Fruit fly (Drosophila melanogaster) whole organism, embryonic: Measurements from ENCODE around the gene CG33258.

Experiments used
- Antp ChIP-seq: fragments of 200-800 bp; sonication (Bioruptor generic); optimal IDR thresholded peaks from 3 replicates; lab custom pipeline; 2016; ENCODE audit warnings: missing biosample characterization, missing genetic modification characterization
- Asciz ChIP-seq: fragments of 200-800 bp; sonication (Bioruptor generic); optimal IDR thresholded peaks from 2 replicates; lab custom pipeline; 2017; ENCODE audit warnings: missing biosample characterization, mild to moderate bottlenecking, missing genetic modification characterization, missing genetic modification reagents
- Bteb2 ChIP-seq: fragments of 200-800 bp; sonication (Bioruptor generic); optimal IDR thresholded peaks from 2 replicates; lab custom pipeline; 2016; ENCODE audit warnings: missing biosample characterization, missing genetic modification characterization
- CG11085 ChIP-seq: fragments of 200-800 bp; sonication (Bioruptor generic); IDR thresholded peaks from 2 replicates; pipeline ENCODE4 v1.3.6; 2022; ENCODE audit warnings: missing biosample characterization, missing genetic modification characterization
- CG12104 ChIP-seq: fragments of 200-800 bp; sonication (Bioruptor generic); optimal IDR thresholded peaks from 3 replicates; lab custom pipeline; 2016; ENCODE audit warnings: missing biosample characterization, missing genetic modification characterization
- CG15073 ChIP-seq: fragments of 200-800 bp; sonication (Bioruptor generic); optimal IDR thresholded peaks from 2 replicates; lab custom pipeline; 2016; ENCODE audit warnings: missing biosample characterization, missing genetic modification characterization
- CG16813 ChIP-seq: fragments of 200-800 bp; sonication (Bioruptor generic); IDR thresholded peaks from 3 replicates; pipeline ENCODE4 v1.3.6; 2022; ENCODE audit warnings: missing biosample characterization, missing genetic modification characterization; ENCODE audit not compliant: partially characterized antibody
- CG16815 ChIP-seq: fragments of 200-800 bp; sonication (Bioruptor generic); optimal IDR thresholded peaks from 3 replicates; lab custom pipeline; 2017; ENCODE audit warnings: missing biosample characterization, mild to moderate bottlenecking, missing genetic modification characterization
- CG2129 ChIP-seq: fragments of 200-800 bp; sonication (Bioruptor generic); IDR thresholded peaks from 2 replicates; pipeline ENCODE4 v1.3.6; 2022; ENCODE audit warnings: missing biosample characterization, missing genetic modification characterization; ENCODE audit not compliant: partially characterized antibody
- CG2202 ChIP-seq: fragments of 200-800 bp; sonication (Bioruptor generic); optimal IDR thresholded peaks from 2 replicates; lab custom pipeline; 2018; ENCODE audit warnings: missing biosample characterization, mild to moderate bottlenecking, missing genetic modification characterization
- CG30431 ChIP-seq: fragments of 200-800 bp; sonication (Bioruptor generic); optimal IDR thresholded peaks from 2 replicates; lab custom pipeline; 2017; ENCODE audit warnings: missing biosample characterization, missing genetic modification characterization
- CG31224 ChIP-seq: fragments of 200-800 bp; sonication (Bioruptor generic); IDR thresholded peaks from 2 replicates; pipeline ENCODE4 v1.3.6; 2022; ENCODE audit warnings: missing biosample characterization, missing genetic modification characterization
- CG31388 ChIP-seq: fragments of 200-800 bp; sonication (Bioruptor generic); optimal IDR thresholded peaks from 2 replicates; lab custom pipeline; 2016; ENCODE audit warnings: missing biosample characterization, missing genetic modification characterization
- CG3847 ChIP-seq: fragments of 200-800 bp; sonication (Bioruptor generic); IDR thresholded peaks from 2 replicates; pipeline ENCODE4 v1.3.6; 2022; ENCODE audit warnings: missing biosample characterization, missing genetic modification characterization
- CG4328 ChIP-seq: fragments of 200-800 bp; sonication (Bioruptor generic); optimal IDR thresholded peaks from 3 replicates; lab custom pipeline; 2017; ENCODE audit warnings: missing biosample characterization, missing genetic modification reagents, missing genetic modification characterization
- CG4424 ChIP-seq: fragments of 200-800 bp; sonication (Bioruptor generic); optimal IDR thresholded peaks from 3 replicates; lab custom pipeline; 2016; ENCODE audit warnings: missing biosample characterization, missing genetic modification characterization
- CG6175 ChIP-seq: fragments of 200-800 bp; sonication (Bioruptor generic); IDR thresholded peaks from 3 replicates; pipeline ENCODE4 v1.3.6; 2022; ENCODE audit warnings: missing biosample characterization, missing genetic modification characterization
- CG6254 ChIP-seq: fragments of 200-800 bp; sonication (Bioruptor generic); optimal IDR thresholded peaks from 3 replicates; lab custom pipeline; 2017; ENCODE audit warnings: mild to moderate bottlenecking, missing biosample characterization, missing genetic modification reagents, missing genetic modification characterization
- CG8478 ChIP-seq: fragments of >200 bp; optimal IDR thresholded peaks from 2 replicates; lab custom pipeline; 2018
- CG9797 ChIP-seq: fragments of 200-800 bp; sonication (Bioruptor generic); optimal IDR thresholded peaks from 3 replicates; lab custom pipeline; 2018; ENCODE audit warnings: missing biosample characterization, mild to moderate bottlenecking, missing genetic modification characterization
- CHES-1-like ChIP-seq: fragments of 200-800 bp; sonication (Bioruptor generic); optimal IDR thresholded peaks from 2 replicates; lab custom pipeline; 2016; ENCODE audit warnings: missing biosample characterization, missing genetic modification characterization
- Chrac-16 ChIP-seq: fragments of 200-800 bp; sonication (Bioruptor generic); optimal IDR thresholded peaks from 3 replicates; lab custom pipeline; 2016; ENCODE audit warnings: missing biosample characterization, missing genetic modification characterization
- Dll ChIP-seq: fragments of 200-800 bp; sonication (Bioruptor generic); IDR thresholded peaks from 4 replicates; pipeline ENCODE4 v1.3.6; 2022; ENCODE audit warnings: missing biosample characterization, missing genetic modification characterization; ENCODE audit not compliant: partially characterized antibody
- Dp ChIP-seq: fragments of 200-800 bp; sonication (Bioruptor generic); optimal IDR thresholded peaks from 2 replicates; lab custom pipeline; 2018; ENCODE audit warnings: missing biosample characterization, mild to moderate bottlenecking, missing genetic modification characterization, moderate library complexity
- Drgx ChIP-seq: fragments of 200-800 bp; sonication (Bioruptor generic); IDR thresholded peaks from 2 replicates; pipeline ENCODE4 v1.3.6; 2022; ENCODE audit warnings: missing biosample characterization, missing genetic modification characterization
- HHEX ChIP-seq: fragments of 200-800 bp; sonication (Bioruptor generic); optimal IDR thresholded peaks from 3 replicates; lab custom pipeline; 2017; ENCODE audit warnings: missing biosample characterization, mild to moderate bottlenecking, missing genetic modification characterization, missing genetic modification reagents
- Hr3 ChIP-seq: fragments of 200-800 bp; sonication (Bioruptor generic); optimal IDR thresholded peaks from 3 replicates; lab custom pipeline; 2016; ENCODE audit warnings: missing biosample characterization, missing genetic modification characterization
- Jarid2 ChIP-seq: fragments of 200-800 bp; sonication (Bioruptor generic); optimal IDR thresholded peaks from 3 replicates; lab custom pipeline; 2017; ENCODE audit warnings: mild to moderate bottlenecking, missing biosample characterization, missing genetic modification reagents, missing genetic modification characterization
- Max ChIP-seq: fragments of 200-800 bp; sonication (Bioruptor generic); optimal IDR thresholded peaks from 2 replicates; lab custom pipeline; 2016; ENCODE audit warnings: missing biosample characterization, mild to moderate bottlenecking, missing genetic modification characterization
- PHDP ChIP-seq: fragments of 200-800 bp; sonication (Bioruptor generic); optimal IDR thresholded peaks from 3 replicates; lab custom pipeline; 2018; ENCODE audit warnings: missing biosample characterization, mild to moderate bottlenecking, missing genetic modification characterization, moderate library complexity
- Pdp1 ChIP-seq, 2 experiments: fragments of 200-800 bp; sonication (Bioruptor generic); optimal IDR thresholded peaks; 3 replicates each; lab custom pipeline; 2016; ENCODE audit warnings: missing biosample characterization in 2 of 2, missing genetic modification characterization in 2 of 2, mild to moderate bottlenecking in 1 of 2, moderate library complexity in 1 of 2
- Tbp ChIP-seq: fragments of >200 bp; optimal IDR thresholded peaks from 2 replicates; lab custom pipeline; 2018; ENCODE audit warnings: missing biosample characterization, missing genetic modification characterization
- az2 ChIP-seq: fragments of 200-800 bp; sonication (Bioruptor generic); optimal IDR thresholded peaks from 3 replicates; lab custom pipeline; 2016; ENCODE audit warnings: missing biosample characterization, missing genetic modification characterization
- disco-r ChIP-seq: fragments of 200-800 bp; sonication (Bioruptor generic); optimal IDR thresholded peaks from 2 replicates; lab custom pipeline; 2016; ENCODE audit warnings: missing biosample characterization, missing genetic modification characterization
- dmrt11E ChIP-seq: fragments of 200-800 bp; sonication (Bioruptor generic); optimal IDR thresholded peaks from 3 replicates; lab custom pipeline; 2018; ENCODE audit warnings: missing biosample characterization, mild to moderate bottlenecking, missing genetic modification characterization, moderate library complexity
- gsb-n ChIP-seq: fragments of 200-800 bp; sonication (Bioruptor generic); optimal IDR thresholded peaks from 3 replicates; lab custom pipeline; 2018; ENCODE audit warnings: missing biosample characterization, mild to moderate bottlenecking, missing genetic modification characterization
- ham ChIP-seq: fragments of 200-800 bp; sonication (Bioruptor generic); IDR thresholded peaks from 2 replicates; pipeline ENCODE4 v1.3.6; 2022; ENCODE audit warnings: missing biosample characterization, missing genetic modification characterization
- hkb ChIP-seq, 2 experiments: fragments of 200-800 bp in 1 of 2; fragments of >200 bp in 1 of 2; sonication (Bioruptor generic) in 1 of 2; IDR thresholded peaks in 1 of 2; optimal IDR thresholded peaks in 1 of 2; 2 replicates each; pipeline versions ENCODE4 v1.3.6 to Lab custom; 2017 to 2022; ENCODE audit warnings: missing biosample characterization in 1 of 2, missing genetic modification characterization in 1 of 2
- insv ChIP-seq, 2 experiments: fragments of 200-800 bp; sonication (Bioruptor generic); optimal IDR thresholded peaks; 3 replicates each; lab custom pipeline; 2016 to 2018; ENCODE audit warnings: missing biosample characterization in 2 of 2, missing genetic modification characterization in 2 of 2
- lilli ChIP-seq: fragments of 200-800 bp; sonication (Bioruptor generic); optimal IDR thresholded peaks from 3 replicates; lab custom pipeline; 2016; ENCODE audit warnings: missing biosample characterization, missing genetic modification characterization
- lmd ChIP-seq: fragments of 200-800 bp; sonication (Bioruptor generic); IDR thresholded peaks from 2 replicates; pipeline ENCODE4 v1.3.6; 2022; ENCODE audit warnings: missing biosample characterization, missing genetic modification characterization
- org-1 ChIP-seq: fragments of 200-800 bp; sonication (Bioruptor generic); optimal IDR thresholded peaks from 2 replicates; lab custom pipeline; 2017; ENCODE audit warnings: missing biosample characterization, missing genetic modification characterization
- pnt ChIP-seq: fragments of 200-800 bp; sonication (Bioruptor generic); optimal IDR thresholded peaks from 3 replicates; lab custom pipeline; 2016; ENCODE audit warnings: missing biosample characterization, missing genetic modification characterization
- ranshi ChIP-seq: fragments of 200-800 bp; sonication (Bioruptor generic); IDR thresholded peaks from 2 replicates; pipeline ENCODE4 v1.3.6; 2022; ENCODE audit warnings: missing biosample characterization, missing genetic modification characterization
- row ChIP-seq: fragments of 200-800 bp; sonication (Bioruptor generic); IDR thresholded peaks from 3 replicates; pipeline ENCODE4 v1.3.6; 2022; ENCODE audit warnings: missing biosample characterization, missing genetic modification characterization
- slbo ChIP-seq: fragments of 200-800 bp; sonication (Bioruptor generic); IDR thresholded peaks from 2 replicates; pipeline ENCODE4 v1.3.6; 2022; ENCODE audit warnings: missing biosample characterization, missing genetic modification characterization
- stwl ChIP-seq: fragments of 200-800 bp; sonication (Bioruptor generic); optimal IDR thresholded peaks from 3 replicates; lab custom pipeline; 2018; ENCODE audit warnings: missing biosample characterization, mild to moderate bottlenecking, missing genetic modification characterization, moderate library complexity
- wor ChIP-seq: fragments of 200-800 bp; sonication (Bioruptor generic); IDR thresholded peaks from 2 replicates; pipeline ENCODE4 v1.3.6; 2022; ENCODE audit warnings: missing biosample characterization, missing genetic modification characterization
- zen2 ChIP-seq: fragments of 200-800 bp; sonication (Bioruptor generic); IDR thresholded peaks from 3 replicates; pipeline ENCODE4 v1.3.6; 2022; ENCODE audit warnings: missing biosample characterization, missing genetic modification characterization; ENCODE audit not compliant: partially characterized antibody

Gene CG33258

dm6 chr3L:16060806-16061600 is 21.3 kb upstream of the CG33258 start (continued):
- TF ChIP-seq Tbp (GFP tag; lab: Kevin White, UChicago) (no peak), gsb-n (tag; lab: Kevin White, UChicago) (no peak), Dll (GFP tag; lab: Robert Waterston, UW) (no peak), CG6254 (peak; percentile 51), Jarid2 (GFP tag; lab: Kevin White, UChicago) (no peak), CG16815 (GFP tag; lab: Kevin White, UChicago) (peak; percentile 29), disco-r (GFP tag; lab: Kevin White, UChicago) (peak; percentile 8), hkb (optimal IDR thresholded peaks at IDR 0.05; lab: Kevin White, UChicago) (no peak), hkb (GFP tag; IDR thresholded peaks at IDR 0.05; lab: Robert Waterston, UW) (0 out of 2 replicates have a peak, but pooled peaks have one; percentile 11), CG4424 (peak; percentile 55), CG9797 (GFP tag; lab: Kevin White, UChicago) (no peak), CHES-1-like (GFP tag; lab: Kevin White, UChicago) (peak; percentile 14), Pdp1 (GFP tag; optimal IDR thresholded peaks at IDR 0.05; lab: Kevin White, UChicago) (no peak), CG11085 (no peak), Drgx (0 out of 2 replicates have a peak, but pooled peaks have one; percentile 16), CG31224 (GFP tag; lab: Robert Waterston, UW) (no peak), org-1 (GFP tag; lab: Kevin White, UChicago) (peak; percentile 49), Dp (GFP tag; lab: Kevin White, UChicago) (no peak), slbo (GFP tag; lab: Robert Waterston, UW) (peak; percentile 46; the same call in 1 of the 2 replicates), CG6175 (GFP tag; lab: Robert Waterston, UW) (peak; percentile 68; the same call in 1 of the 3 replicates), Antp (GFP tag; lab: Kevin White, UChicago) (peak; percentile 19), Asciz (GFP tag; lab: Kevin White, UChicago) (no peak), CG2202 (tag; lab: Kevin White, UChicago) (peak; percentile 35), zen2 (GFP tag; lab: Robert Waterston, UW) (no peak), Bteb2 (no peak), CG12104 (GFP tag; lab: Kevin White, UChicago) (peak; percentile 15), insv (GFP tag; optimal IDR thresholded peaks at IDR 0.05; lab: Kevin White, UChicago) (no peak), CG4328 (GFP tag; lab: Kevin White, UChicago) (no peak), dmrt11E (peak; percentile 45), PHDP (tag; lab: Kevin White, UChicago) (peak; percentile 58), Max (peak; percentile 25), pnt (GFP tag; lab: Kevin White, UChicago) (peak; percentile 16), Chrac-16 (GFP tag; lab: Kevin White, UChicago) (peak; percentile 48), CG30431 (peak; percentile 1), lilli (GFP tag; lab: Kevin White, UChicago) (peak; percentile 35), wor (GFP tag; lab: Robert Waterston, UW) (no peak), Hr3 (GFP tag; lab: Kevin White, UChicago) (peak; percentile 41), CG31388 (GFP tag; lab: Kevin White, UChicago) (no peak), stwl (no peak), lmd (GFP tag; lab: Robert Waterston, UW) (peak; percentile 24; the same call in 1 of the 2 replicates), ham (0 out of 2 replicates have a peak, but pooled peaks have one; percentile 19), CG8478 (lab: Kevin White, UChicago) (no peak), CG3847 (GFP tag; lab: Robert Waterston, UW) (0 out of 2 replicates have a peak, but pooled peaks have one; percentile 10), HHEX (peak; percentile 27), ranshi (GFP tag; lab: Robert Waterston, UW) (no peak), az2 (peak; percentile 51), row (peak; percentile 61; the same call in 2 of the 3 replicates), CG15073 (GFP tag; lab: Kevin White, UChicago) (no peak), CG16813 (no peak), CG2129 (GFP tag; lab: Robert Waterston, UW) (no peak)
